Worm (Caenorhabditis elegans) whole organism, L2 larva: ENCODE data around the gene VW02B12L.2.

Experiments used
- C34F6.9 ChIP-seq: fragments of 150-350 bp; optimal IDR thresholded peaks from 2 replicates; lab custom pipeline; 2014; ENCODE audit warnings: missing biosample characterization, missing genetic modification characterization
- R02D3.7 ChIP-seq: fragments of 150-350 bp; optimal IDR thresholded peaks from 2 replicates; lab custom pipeline; 2014; ENCODE audit warnings: missing biosample characterization, missing genetic modification characterization
- aly-2 ChIP-seq: fragments of 150-350 bp; optimal IDR thresholded peaks from 2 replicates; lab custom pipeline; 2014; ENCODE audit warnings: missing biosample characterization, missing genetic modification characterization
- ama-1 ChIP-seq: fragments of 150-350 bp; optimal IDR thresholded peaks from 2 replicates; lab custom pipeline; 2018; ENCODE audit warnings: inconsistent platforms
- blmp-1 ChIP-seq: sonication (generic microtip); optimal IDR thresholded peaks from 2 replicates; lab custom pipeline; 2017; ENCODE audit warnings: missing genetic modification characterization, mild to moderate bottlenecking, missing compliant biosample characterization, antibody characterized with exemption, moderate library complexity; ENCODE audit not compliant: insufficient read depth
- ceh-16 ChIP-seq: fragments of 150-350 bp; optimal IDR thresholded peaks from 2 replicates; lab custom pipeline; 2014; ENCODE audit warnings: missing biosample characterization, missing genetic modification characterization
- ceh-82 ChIP-seq: fragments of 150-350 bp; optimal IDR thresholded peaks from 2 replicates; lab custom pipeline; 2014; ENCODE audit warnings: missing biosample characterization, missing genetic modification characterization
- crh-2 ChIP-seq: sonication (generic microtip); optimal IDR thresholded peaks from 2 replicates; lab custom pipeline; 2017; ENCODE audit warnings: missing biosample characterization, missing genetic modification characterization
- dmd-4 ChIP-seq: sonication (generic microtip); optimal IDR thresholded peaks from 2 replicates; lab custom pipeline; 2017; ENCODE audit warnings: missing biosample characterization, missing genetic modification characterization
- egl-27 ChIP-seq: sonication (generic microtip); optimal IDR thresholded peaks from 3 replicates; lab custom pipeline; 2017; ENCODE audit warnings: missing biosample characterization, missing genetic modification reagents, missing genetic modification characterization
- elt-1 ChIP-seq: fragments of 150-350 bp; optimal IDR thresholded peaks from 2 replicates; lab custom pipeline; 2014; ENCODE audit warnings: missing biosample characterization, missing genetic modification characterization
- elt-3 ChIP-seq: sonication (generic microtip); optimal IDR thresholded peaks from 2 replicates; lab custom pipeline; 2017; ENCODE audit warnings: missing biosample characterization, missing genetic modification characterization
- fos-1 ChIP-seq: fragments of 150-350 bp; optimal IDR thresholded peaks from 2 replicates; lab custom pipeline; 2014; ENCODE audit warnings: missing biosample characterization, missing genetic modification characterization
- gmeb-1 ChIP-seq: fragments of 150-350 bp; optimal IDR thresholded peaks from 2 replicates; lab custom pipeline; 2014; ENCODE audit warnings: missing biosample characterization, missing genetic modification characterization
- lin-13 ChIP-seq: fragments of 150-350 bp; optimal IDR thresholded peaks from 2 replicates; lab custom pipeline; 2014; ENCODE audit warnings: missing biosample characterization, missing genetic modification reagents, missing genetic modification characterization
- lin-39 ChIP-seq: fragments of 150-350 bp; optimal IDR thresholded peaks from 2 replicates; lab custom pipeline; 2014; ENCODE audit warnings: missing biosample characterization, missing genetic modification reagents, missing genetic modification characterization
- lsy-2 ChIP-seq, 2 experiments: fragments of 150-350 bp in 1 of 2; sonication (generic microtip) in 1 of 2; optimal IDR thresholded peaks; 2 replicates each; lab custom pipeline; 2014 to 2017; ENCODE audit warnings: missing biosample characterization in 2 of 2, missing genetic modification characterization in 2 of 2
- mab-5 ChIP-seq: fragments of 150-350 bp; optimal IDR thresholded peaks from 2 replicates; lab custom pipeline; 2014; ENCODE audit warnings: missing biosample characterization, missing genetic modification characterization
- mbf-1 ChIP-seq: sonication (generic microtip); optimal IDR thresholded peaks from 2 replicates; lab custom pipeline; 2017; ENCODE audit warnings: missing biosample characterization, missing genetic modification characterization
- mdl-1 ChIP-seq, 2 experiments: fragments of 150-350 bp in 1 of 2; sonication (generic microtip) in 1 of 2; optimal IDR thresholded peaks; 2 replicates each; lab custom pipeline; 2017; ENCODE audit warnings: missing biosample characterization in 2 of 2, missing genetic modification characterization in 2 of 2
- nhr-12 ChIP-seq: fragments of 150-350 bp; optimal IDR thresholded peaks from 2 replicates; lab custom pipeline; 2014; ENCODE audit warnings: missing biosample characterization, missing genetic modification characterization
- nhr-21 ChIP-seq: fragments of 150-350 bp; optimal IDR thresholded peaks from 2 replicates; lab custom pipeline; 2014; ENCODE audit warnings: missing biosample characterization, missing genetic modification characterization
- nhr-23 ChIP-seq: fragments of 150-350 bp; optimal IDR thresholded peaks from 2 replicates; lab custom pipeline; 2014; ENCODE audit warnings: missing biosample characterization, missing genetic modification reagents, missing genetic modification characterization
- nhr-237 ChIP-seq: fragments of 150-350 bp; optimal IDR thresholded peaks from 2 replicates; lab custom pipeline; 2014; ENCODE audit warnings: missing biosample characterization, missing genetic modification characterization
- nhr-25 ChIP-seq: fragments of 150-350 bp; sonication (generic microtip); optimal IDR thresholded peaks from 3 replicates; lab custom pipeline; 2014; ENCODE audit warnings: missing biosample characterization, missing genetic modification characterization
- nhr-6 ChIP-seq: fragments of 150-350 bp; optimal IDR thresholded peaks from 2 replicates; lab custom pipeline; 2014; ENCODE audit warnings: missing biosample characterization, missing genetic modification characterization
- nhr-77 ChIP-seq: fragments of 150-350 bp; optimal IDR thresholded peaks from 2 replicates; lab custom pipeline; 2014; ENCODE audit warnings: missing biosample characterization, missing genetic modification characterization
- skn-1 ChIP-seq: sonication (generic microtip); optimal IDR thresholded peaks from 2 replicates; lab custom pipeline; 2017; ENCODE audit warnings: missing biosample characterization, missing genetic modification characterization
- unc-39 ChIP-seq: fragments of 150-350 bp; optimal IDR thresholded peaks from 2 replicates; lab custom pipeline; 2014; ENCODE audit warnings: missing biosample characterization, missing genetic modification characterization
- unc-55 ChIP-seq: fragments of 150-350 bp; sonication (generic microtip); optimal IDR thresholded peaks from 3 replicates; lab custom pipeline; 2014; ENCODE audit warnings: missing biosample characterization, missing genetic modification reagents, missing genetic modification characterization
- unc-62 ChIP-seq: fragments of 150-350 bp; optimal IDR thresholded peaks from 2 replicates; lab custom pipeline; 2014; ENCODE audit warnings: missing biosample characterization, missing genetic modification reagents, missing genetic modification characterization
- ztf-11 ChIP-seq: sonication (generic microtip); optimal IDR thresholded peaks from 2 replicates; lab custom pipeline; 2017; ENCODE audit warnings: missing biosample characterization, missing genetic modification characterization
- ztf-4 ChIP-seq: fragments of 150-350 bp; optimal IDR thresholded peaks from 2 replicates; lab custom pipeline; 2014; ENCODE audit warnings: missing biosample characterization, missing genetic modification characterization

Gene VW02B12L.2

DNA sequence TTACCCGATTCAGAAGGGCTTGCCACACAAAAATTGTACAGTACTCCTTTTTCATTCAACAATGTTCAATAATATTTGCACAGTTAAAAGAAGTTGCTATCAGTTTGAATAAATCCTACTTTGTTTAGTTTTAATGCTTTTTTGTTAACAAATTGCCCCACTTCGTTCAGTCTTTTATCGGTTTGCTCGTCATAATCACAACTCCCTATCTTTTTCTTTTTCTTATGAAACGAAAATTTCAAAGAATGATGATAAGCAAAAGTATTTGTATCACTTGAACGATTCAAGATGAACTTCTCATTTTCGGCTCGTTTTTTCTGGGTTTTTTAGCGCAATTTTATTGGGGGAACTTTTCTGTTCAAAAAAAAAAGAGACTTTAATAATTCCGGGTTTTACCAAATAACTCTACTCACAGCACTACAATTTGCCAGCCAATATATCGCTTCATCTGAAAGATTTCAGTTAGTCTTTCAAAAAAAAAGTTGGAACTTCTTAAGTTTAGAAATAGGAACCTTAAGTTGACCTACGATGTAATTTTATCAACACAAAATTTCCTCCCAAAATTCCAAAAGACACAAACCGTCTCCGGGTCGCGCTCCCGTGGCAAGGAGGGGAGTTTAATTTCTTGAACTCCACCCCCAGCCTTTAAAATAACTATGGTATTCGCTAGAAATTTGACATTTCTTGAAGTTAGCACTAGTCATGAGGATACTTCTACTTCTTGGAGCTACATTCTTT is 15.4 kb downstream of the VW02B12L.2 start, which contains the start of gene C05D12.3:
TSS of gene C05D12.3 (plus strand) at position 688 of the 738 bp plus-strand sequence.
- TF ChIP-seq fos-1 (tag; lab: Kevin White, UChicago) (peak; percentile 68), lsy-2 (tag; optimal IDR thresholded peaks at IDR 0.05; lab: Kevin White, UChicago) (no peak), ceh-16 (tag; lab: Kevin White, UChicago) (no peak)

DNA sequence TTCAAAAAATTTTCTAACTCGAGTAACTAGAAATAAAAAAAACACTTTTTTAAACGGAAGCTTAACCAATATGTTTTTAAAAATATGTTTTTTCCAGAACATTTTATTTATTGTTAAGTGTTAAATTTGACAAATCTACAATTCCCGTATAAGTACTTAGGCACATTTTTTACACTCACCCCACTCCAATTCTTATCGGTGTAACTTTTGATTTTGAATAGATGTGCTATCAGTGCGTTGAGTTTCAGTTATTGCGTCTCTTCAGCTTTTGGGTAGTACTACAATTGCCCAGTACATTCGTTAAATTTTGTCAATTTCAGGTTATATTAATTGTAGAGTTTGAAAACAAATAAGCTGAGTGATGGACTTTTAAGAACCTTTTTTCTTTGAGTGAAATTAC is 16.1 kb downstream of the VW02B12L.2 start:
- TF ChIP-seq gmeb-1 (tag; lab: Kevin White, UChicago) (no peak), fos-1 (tag; lab: Kevin White, UChicago) (peak; percentile 59)
- TF ChIP-seq, all 48 proteins: peak for 1

DNA sequence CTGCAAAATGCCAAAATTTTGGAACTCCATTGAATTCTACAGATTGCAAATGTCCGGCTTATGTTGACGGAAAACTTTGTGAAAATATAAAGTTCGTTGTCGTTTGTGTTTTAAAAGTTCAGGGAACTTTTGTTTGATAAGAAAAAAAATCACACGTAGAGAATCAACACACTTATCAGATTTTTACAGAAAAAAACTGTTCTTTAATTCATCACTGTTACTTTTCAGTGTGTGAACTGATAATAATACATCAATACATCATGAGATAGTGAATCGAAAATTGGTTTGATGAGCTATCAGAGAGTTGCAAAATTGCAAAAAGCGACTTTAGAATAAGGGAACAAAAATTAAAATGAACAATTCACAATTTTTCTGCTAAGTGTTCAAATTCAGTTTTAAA is 21.7 kb downstream of the VW02B12L.2 start:
- no peak for TF ChIP-seq elt-3
- TF ChIP-seq ceh-82 (tag; lab: Kevin White, UChicago): no peak
- no peak for TF ChIP-seq ama-1
- peak; percentile 80 for TF ChIP-seq fos-1 (tag; lab: Kevin White, UChicago)
- TF ChIP-seq nhr-12 (tag; lab: Kevin White, UChicago): no peak
- TF ChIP-seq nhr-77: no peak
- TF ChIP-seq aly-2: no peak
- TF ChIP-seq elt-1 (tag; lab: Kevin White, UChicago): no peak
- TF ChIP-seq R02D3.7: no peak

DNA sequence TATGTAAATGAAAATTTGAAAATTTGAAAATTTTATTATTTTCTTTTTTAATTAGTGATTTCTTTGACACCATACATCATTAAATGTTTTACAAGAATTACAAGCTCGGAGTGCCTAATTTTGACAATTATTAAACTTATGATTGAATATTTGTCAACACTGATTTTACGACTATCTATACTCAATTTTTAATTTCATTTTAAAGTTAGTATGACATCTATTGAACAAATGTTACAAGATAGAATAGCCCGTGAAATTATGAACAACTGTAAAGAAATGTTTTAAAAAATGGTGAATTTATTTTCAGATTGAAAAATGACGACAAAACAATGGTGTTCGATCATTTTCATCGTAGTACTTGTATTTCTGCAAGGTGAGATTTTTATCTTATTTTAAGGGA is 22.1 kb downstream of the VW02B12L.2 start, which contains the start of gene C05D12.2:
TSS of gene C05D12.2 (plus strand) at position 301 of the 400 bp plus-strand sequence.
- TF ChIP-seq skn-1 (no peak), lin-13 (no peak), ama-1 (no peak), ztf-11 (no peak), unc-62 (GFP tag; lab: Kevin White, UChicago) (no peak), nhr-6 (tag; lab: Kevin White, UChicago) (no peak), ztf-4 (no peak), nhr-23 (tag; lab: Kevin White, UChicago) (no peak), gmeb-1 (tag; lab: Kevin White, UChicago) (no peak), mbf-1 (tag; lab: Kevin White, UChicago) (no peak), lin-39 (tag; lab: Kevin White, UChicago) (no peak), mab-5 (tag; lab: Kevin White, UChicago) (no peak), nhr-25 (tag; lab: Kevin White, UChicago) (no peak), C34F6.9 (tag; lab: Kevin White, UChicago) (no peak)

DNA sequence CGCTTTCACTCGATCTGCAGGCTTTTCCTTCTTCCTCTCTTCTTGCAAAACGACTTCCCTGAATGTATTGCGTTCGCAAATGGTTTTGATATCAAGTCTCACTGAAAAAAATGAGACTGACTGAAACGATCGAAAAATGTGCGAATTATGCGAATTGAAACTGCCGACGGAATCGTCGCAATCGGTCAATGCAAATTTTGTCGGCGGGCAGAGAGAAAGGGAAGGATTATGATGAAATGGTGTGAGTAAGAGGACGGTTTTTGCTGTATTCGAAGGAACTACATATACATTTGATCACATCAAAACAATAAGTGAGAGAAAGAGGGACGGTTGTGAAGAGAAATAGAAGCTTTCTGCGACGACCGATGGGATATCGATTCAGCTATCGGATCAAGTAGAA is 24.5 kb downstream of the VW02B12L.2 start, which contains the start of gene C05D12.1:
TSS of gene C05D12.1 (minus strand) at position 101 of the 400 bp plus-strand sequence.
- no peak for TF ChIP-seq mdl-1 (tag; optimal IDR thresholded peaks at IDR 0.05; lab: Kevin White, UChicago)
- TF ChIP-seq unc-55 (GFP tag; lab: Kevin White, UChicago): no peak
- TF ChIP-seq nhr-23 (tag; lab: Kevin White, UChicago): no peak
- no peak for TF ChIP-seq unc-39 (tag; lab: Kevin White, UChicago)
- TF ChIP-seq nhr-237 (tag; lab: Kevin White, UChicago): no peak
- no peak for TF ChIP-seq unc-62 (GFP tag; lab: Kevin White, UChicago)
- TF ChIP-seq ceh-16 (tag; lab: Kevin White, UChicago): no peak
- no peak for TF ChIP-seq dmd-4 (tag; lab: Kevin White, UChicago)
- TF ChIP-seq nhr-6 (tag; lab: Kevin White, UChicago): no peak
- no peak for TF ChIP-seq blmp-1 (tag; lab: Kevin White, UChicago)
- TF ChIP-seq fos-1 (tag; lab: Kevin White, UChicago): no peak
- no peak for TF ChIP-seq nhr-21 (tag; lab: Kevin White, UChicago)
- TF ChIP-seq crh-2 (tag; lab: Kevin White, UChicago): no peak
- TF ChIP-seq elt-1 (tag; lab: Kevin White, UChicago): no peak
- no peak for TF ChIP-seq ztf-4
- TF ChIP-seq lin-13: no peak

DNA sequence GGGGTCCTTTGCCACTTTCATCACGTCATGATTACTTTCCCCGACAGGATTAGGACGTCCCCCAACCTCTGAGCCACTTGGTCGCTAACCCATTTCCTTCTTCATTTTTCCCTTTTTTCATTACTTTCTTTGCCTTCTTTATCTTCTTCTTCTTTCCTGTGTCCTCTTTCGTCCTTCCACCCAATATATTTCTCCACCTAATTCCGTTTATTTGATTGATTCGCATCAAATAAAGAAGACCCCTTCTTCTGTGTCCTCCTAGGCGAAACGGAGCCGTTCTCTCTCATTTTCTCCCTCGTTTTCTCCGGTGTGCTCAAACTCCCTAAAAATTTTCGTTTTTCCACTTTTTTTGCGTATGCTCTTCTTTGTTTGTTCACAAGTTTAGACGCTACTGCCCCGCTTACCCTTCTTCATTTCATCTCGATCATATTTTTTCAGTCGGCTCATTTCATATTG is 30.4 kb downstream of the VW02B12L.2 start, which contains the start of gene C05D12.7:
TSS of gene C05D12.7 (plus strand) at position 406 of the 456 bp plus-strand sequence.
- no peak for TF ChIP-seq mab-5 (tag; lab: Kevin White, UChicago)
- no peak for TF ChIP-seq egl-27
- no peak for TF ChIP-seq unc-55 (GFP tag; lab: Kevin White, UChicago)
